Worm (Caenorhabditis elegans): Measurements from ENCODE around the gene lsm-5.

DNA sequence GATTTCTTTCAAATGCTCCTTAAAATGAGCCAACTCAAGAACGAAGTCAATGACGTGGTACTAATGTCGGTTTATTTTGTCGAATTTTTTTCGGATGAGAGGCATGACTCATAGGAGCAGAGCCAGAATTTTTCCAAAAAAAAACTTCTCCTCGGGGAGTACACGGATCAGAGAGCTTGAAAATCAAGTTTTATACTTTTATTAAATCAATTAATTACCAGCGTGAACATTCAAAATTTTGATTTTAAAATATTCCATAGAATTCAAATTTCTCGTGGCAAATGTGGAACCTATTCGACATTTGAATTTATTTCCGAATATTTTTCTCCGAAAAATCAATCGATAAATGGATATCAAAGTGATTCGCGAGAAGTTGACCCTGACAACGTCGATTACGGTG lies 33.9 kb upstream of the lsm-5 start, which contains the start of gene F21A3.4:
- no peak for TF ChIP-seq nhr-10 (tag; optimal IDR thresholded peaks at IDR 0.05)
- no peak for TF ChIP-seq dpl-1 (GFP tag; optimal IDR thresholded peaks at IDR 0.05)
